Worm (Caenorhabditis elegans) whole organism, mixed stage, embryonic: ENCODE measurements around the gene ZK1086.3.

ENCODE experiments used
- ceh-43 ChIP-seq: fragments of 200-800 bp; sonication (Bioruptor generic); optimal IDR thresholded peaks from 2 replicates; lab custom pipeline; 2018; ENCODE audit warnings: mild to moderate bottlenecking, missing genetic modification characterization, moderate library complexity, missing compliant biosample characterization
- ces-1 ChIP-seq: fragments of 150-350 bp; optimal IDR thresholded peaks from 2 replicates; lab custom pipeline; 2014; ENCODE audit warnings: missing biosample characterization, missing genetic modification reagents, missing genetic modification characterization
- cnd-1 ChIP-seq: fragments of 200-800 bp; sonication (Bioruptor generic); optimal IDR thresholded peaks from 2 replicates; lab custom pipeline; 2018; ENCODE audit warnings: mild to moderate bottlenecking, missing genetic modification characterization, missing compliant biosample characterization
- mab-5 ChIP-seq: fragments of 150-350 bp; optimal IDR thresholded peaks from 2 replicates; lab custom pipeline; 2014; ENCODE audit warnings: missing biosample characterization, missing genetic modification characterization
- mep-1 ChIP-seq: fragments of 150-350 bp; optimal IDR thresholded peaks from 2 replicates; lab custom pipeline; 2017; ENCODE audit warnings: missing biosample characterization, missing genetic modification reagents, missing genetic modification characterization, inconsistent platforms
- nhr-237 ChIP-seq: fragments of 150-350 bp; optimal IDR thresholded peaks from 2 replicates; lab custom pipeline; 2014; ENCODE audit warnings: missing biosample characterization, missing genetic modification characterization
- unc-39 ChIP-seq: fragments of 150-350 bp; optimal IDR thresholded peaks from 2 replicates; lab custom pipeline; 2014; ENCODE audit warnings: missing biosample characterization, missing genetic modification characterization
- ztf-11 ChIP-seq: fragments of 150-350 bp; optimal IDR thresholded peaks from 2 replicates; lab custom pipeline; 2014; ENCODE audit warnings: missing biosample characterization, missing genetic modification characterization

ce11 chrX:13752822-13753581, 37.6 kb upstream of the ZK1086.3 start:
- TF ChIP-seq mab-5 (tag; lab: Kevin White, UChicago) (no peak), mep-1 (tag; lab: Kevin White, UChicago) (no peak), ces-1 (no peak), nhr-237 (no peak), ceh-43 (no peak), ztf-11 (tag; lab: Kevin White, UChicago) (no peak), cnd-1 (tag; lab: Kevin White, UChicago) (no peak), unc-39 (tag; lab: Kevin White, UChicago) (no peak)
